Fruit fly (Drosophila melanogaster): ENCODE measurements around the gene Pgam5.

The Pgam5 gene

dm6 chrX:1830396-1831218 is 42.8 kb downstream of the Pgam5 start (continued):
- TF ChIP-seq CG6683 (GFP tag; optimal IDR thresholded peaks at IDR 0.05) (peak; percentile 87), emc (GFP tag; optimal IDR thresholded peaks at IDR 0.05) (peak; percentile 77), Abd-B (GFP tag; optimal IDR thresholded peaks at IDR 0.05) (peak; percentile 94), fd96Cb (tag; optimal IDR thresholded peaks at IDR 0.05) (peak; percentile 97), knrl (GFP tag; IDR thresholded peaks at IDR 0.05; ENCODE audit: partially characterized antibody) (peak; percentile 49; the same call in 2 of the 3 replicates), CG6689 (GFP tag; IDR thresholded peaks at IDR 0.05) (peak; percentile 96), Xrp1 (GFP tag; IDR thresholded peaks at IDR 0.05) (peak; percentile 97), CG14710 (tag; optimal IDR thresholded peaks at IDR 0.05) (peak; percentile 90), Usf (GFP tag; optimal IDR thresholded peaks at IDR 0.05) (peak; percentile 91), sima (GFP tag; optimal IDR thresholded peaks at IDR 0.05) (peak; percentile 84), ken (GFP tag; IDR thresholded peaks at IDR 0.05) (peak; percentile 98), tx (GFP tag; optimal IDR thresholded peaks at IDR 0.05) (peak; percentile 92), Stat92E (GFP tag; optimal IDR thresholded peaks at IDR 0.05) (peak in 1 of 3 experiments; percentile 78), CG14860 (GFP tag; IDR thresholded peaks at IDR 0.05; ENCODE audit: partially characterized antibody) (peak; percentile 55), gsb-n (tag; optimal IDR thresholded peaks at IDR 0.05) (peak; percentile 92), sd (tag; optimal IDR thresholded peaks at IDR 0.05) (peak; percentile 89), CG3995 (GFP tag; optimal IDR thresholded peaks at IDR 0.05) (peak; percentile 70), CG12219 (GFP tag; optimal IDR thresholded peaks at IDR 0.05) (peak; percentile 96), exex (tag; optimal IDR thresholded peaks at IDR 0.05) (peak; percentile 85), CG11504 (tag; optimal IDR thresholded peaks at IDR 0.05) (peak; percentile 96), Oaz (GFP tag; IDR thresholded peaks at IDR 0.05) (peak; percentile 94), CG15696 (tag; optimal IDR thresholded peaks at IDR 0.05) (peak; percentile 70), her (GFP tag; optimal IDR thresholded peaks at IDR 0.05) (peak; percentile 89), HLH3B (GFP tag; IDR thresholded peaks at IDR 0.05) (peak; percentile 98), CG2678 (tag; optimal IDR thresholded peaks at IDR 0.05) (peak; percentile 97), TFAM (GFP tag; optimal IDR thresholded peaks at IDR 0.05) (peak; percentile 79), ab (GFP tag; optimal IDR thresholded peaks at IDR 0.05) (peak; percentile 93), CG10654 (GFP tag; optimal IDR thresholded peaks at IDR 0.05) (peak; percentile 91), Dip2 (GFP tag; IDR thresholded peaks at IDR 0.05) (peak; percentile 59; the same call in 1 of the 2 replicates), CG13296 (GFP tag; optimal IDR thresholded peaks at IDR 0.05) (peak; percentile 95), CG12071 (GFP tag; optimal IDR thresholded peaks at IDR 0.05) (peak; percentile 97), CG5180 (GFP tag; optimal IDR thresholded peaks at IDR 0.05) (peak; percentile 83), CG12391 (tag; optimal IDR thresholded peaks at IDR 0.05) (peak; percentile 96), tin (GFP tag; optimal IDR thresholded peaks at IDR 0.05) (peak; percentile 94), Elba2 (GFP tag; optimal IDR thresholded peaks at IDR 0.05) (no peak), lab (GFP tag; optimal IDR thresholded peaks at IDR 0.05) (peak; percentile 98), fd3F (GFP tag; optimal IDR thresholded peaks at IDR 0.05) (peak; percentile 93), Hr78 (GFP tag; optimal IDR thresholded peaks at IDR 0.05) (peak in 1 of 2 experiments; percentile 83), CG2889 (GFP tag; IDR thresholded peaks at IDR 0.05) (peak; percentile 93), hb (GFP tag; IDR thresholded peaks at IDR 0.05; ENCODE audit: partially characterized antibody) (0 out of 3 replicates have a peak, but pooled peaks have one; percentile 30), HHEX (GFP tag; optimal IDR thresholded peaks at IDR 0.05) (peak; percentile 94), hbn (GFP tag; IDR thresholded peaks at IDR 0.05; ENCODE audit: partially characterized antibody) (no peak), chm (GFP tag; IDR thresholded peaks at IDR 0.05) (peak; percentile 97), CG34376 (GFP tag; optimal IDR thresholded peaks at IDR 0.05) (peak; percentile 95), CG4820 (GFP tag; optimal IDR thresholded peaks at IDR 0.05) (peak; percentile 90), CG12155 (GFP tag; optimal IDR thresholded peaks at IDR 0.05) (peak; percentile 93)

Data from whole organism, embryonic.